Worm (Caenorhabditis elegans) whole organism, L4 larva: ENCODE data around the gene C25F9.13.
A peak's percentile ranks its signal among the peaks of the same experiment; 100 is the strongest.

Source experiments
- D1046.2 ChIP-seq: fragments of 200-800 bp; sonication (Bioruptor generic); IDR thresholded peaks from 2 replicates; pipeline ENCODE4 v1.3.6; 2022; ENCODE audit warnings: missing genetic modification characterization, missing compliant biosample characterization
- F10B5.3 ChIP-seq: sonication (generic microtip); optimal IDR thresholded peaks from 2 replicates; lab custom pipeline; 2016; ENCODE audit warnings: mild to moderate bottlenecking, missing genetic modification characterization, missing compliant biosample characterization
- F26F4.8 ChIP-seq: fragments of 200-800 bp; sonication (Bioruptor generic); conservative IDR thresholded peaks from 2 replicates; pipeline ENCODE4 v1.3.6; 2022; ENCODE audit warnings: missing genetic modification characterization, missing compliant biosample characterization
- Y105C5A.15 ChIP-seq: fragments of 200-800 bp; sonication (Bioruptor generic); IDR thresholded peaks from 2 replicates; pipeline ENCODE4 v1.3.6; 2022; ENCODE audit warnings: missing genetic modification characterization, missing compliant biosample characterization
- arid-1 ChIP-seq: fragments of 200-800 bp; sonication (Bioruptor generic); conservative IDR thresholded peaks from 2 replicates; pipeline ENCODE4 v1.3.6; 2022; ENCODE audit warnings: missing genetic modification reagents, missing genetic modification characterization, missing compliant biosample characterization
- ceh-20 ChIP-seq: fragments of 200-800 bp; sonication (Bioruptor generic); IDR thresholded peaks from 2 replicates; pipeline ENCODE4 v1.3.6; 2022; ENCODE audit warnings: missing genetic modification reagents, missing genetic modification characterization, missing compliant biosample characterization
- ceh-28 ChIP-seq: fragments of 150-350 bp; optimal IDR thresholded peaks from 2 replicates; lab custom pipeline; 2014; ENCODE audit warnings: missing biosample characterization, missing genetic modification reagents, missing genetic modification characterization
- ctbp-1 ChIP-seq: fragments of 200-800 bp; sonication (Bioruptor generic); IDR thresholded peaks from 2 replicates; pipeline ENCODE4 v1.3.6; 2022; ENCODE audit warnings: missing genetic modification reagents, missing genetic modification characterization, missing compliant biosample characterization
- fos-1 ChIP-seq: fragments of 150-350 bp; optimal IDR thresholded peaks from 2 replicates; lab custom pipeline; 2014; ENCODE audit warnings: missing biosample characterization, missing genetic modification characterization
- hmg-1.1 ChIP-seq: fragments of 200-800 bp; sonication (Bioruptor generic); IDR thresholded peaks from 2 replicates; pipeline ENCODE4 v1.3.6; 2022; ENCODE audit warnings: missing genetic modification reagents, missing genetic modification characterization, missing compliant biosample characterization
- jun-1 ChIP-seq: fragments of 150-350 bp; optimal IDR thresholded peaks from 2 replicates; lab custom pipeline; 2014; ENCODE audit warnings: missing biosample characterization, missing genetic modification reagents, missing genetic modification characterization
- lin-1 ChIP-seq: fragments of 200-800 bp; sonication (Bioruptor generic); IDR thresholded peaks from 2 replicates; pipeline ENCODE4 v1.3.6; 2022; ENCODE audit warnings: missing genetic modification reagents, missing genetic modification characterization, missing compliant biosample characterization
- lin-13 ChIP-seq: fragments of 150-350 bp; optimal IDR thresholded peaks from 2 replicates; lab custom pipeline; 2014; ENCODE audit warnings: missing biosample characterization, missing genetic modification reagents, missing genetic modification characterization
- lin-29 ChIP-seq: fragments of 200-800 bp; sonication (Bioruptor generic); IDR thresholded peaks from 2 replicates; pipeline ENCODE4 v1.3.6; 2022; ENCODE audit warnings: missing genetic modification reagents, missing genetic modification characterization, missing compliant biosample characterization
- lin-38 ChIP-seq: fragments of 200-800 bp; sonication (Bioruptor generic); IDR thresholded peaks from 2 replicates; pipeline ENCODE4 v1.3.6; 2022; ENCODE audit warnings: missing genetic modification reagents, missing genetic modification characterization, missing compliant biosample characterization
- lsy-2 ChIP-seq, 2 experiments: fragments of 150-350 bp in 1 of 2; sonication (generic microtip) in 1 of 2; optimal IDR thresholded peaks; 2 replicates each; lab custom pipeline; 2014 to 2017; ENCODE audit warnings: missing biosample characterization in 2 of 2, missing genetic modification characterization in 2 of 2
- mdt-29 ChIP-seq: fragments of 200-800 bp; sonication (Bioruptor generic); IDR thresholded peaks from 2 replicates; pipeline ENCODE4 v1.3.6; 2022; ENCODE audit warnings: missing genetic modification reagents, missing genetic modification characterization, missing compliant biosample characterization
- mxl-2 ChIP-seq: fragments of 200-800 bp; sonication (Bioruptor generic); conservative IDR thresholded peaks from 2 replicates; pipeline ENCODE4 v1.3.6; 2022; ENCODE audit warnings: missing genetic modification reagents, missing genetic modification characterization, missing compliant biosample characterization
- mxl-3 ChIP-seq: fragments of 200-800 bp; sonication (Bioruptor generic); optimal IDR thresholded peaks from 2 replicates; lab custom pipeline; 2018; ENCODE audit warnings: mild to moderate bottlenecking, missing genetic modification characterization, missing compliant biosample characterization
- nhr-11 ChIP-seq: fragments of 150-350 bp; optimal IDR thresholded peaks from 2 replicates; lab custom pipeline; 2014; ENCODE audit warnings: missing biosample characterization, missing genetic modification characterization
- nhr-77 ChIP-seq: fragments of 150-350 bp; optimal IDR thresholded peaks from 2 replicates; lab custom pipeline; 2014; ENCODE audit warnings: missing biosample characterization, missing genetic modification characterization
- pha-4 ChIP-seq, 2 experiments: fragments of 150-350 bp in 1 of 2; fragments of 200-800 bp in 1 of 2; sonication (Bioruptor generic) in 1 of 2; IDR thresholded peaks in 1 of 2; optimal IDR thresholded peaks in 1 of 2; 2 replicates each; pipeline versions ENCODE4 v1.3.6 to Lab custom; 2014 to 2022; ENCODE audit warnings: missing genetic modification characterization in 2 of 2, missing genetic modification reagents in 2 of 2, missing biosample characterization in 1 of 2, missing compliant biosample characterization in 1 of 2
- unc-62 ChIP-seq, 3 experiments: fragments of 150-350 bp in 1 of 3; sonication (generic microtip); optimal IDR thresholded peaks in 2 of 3; peaks in 1 of 3; 1 replicate in 1 of 3; 2 replicates in 2 of 3; lab custom pipeline; 2014 to 2017; ENCODE audit warnings: missing biosample characterization in 3 of 3, missing genetic modification characterization in 3 of 3, missing genetic modification reagents in 3 of 3, missing genotype in 1 of 3

The C25F9.13 gene

DNA sequence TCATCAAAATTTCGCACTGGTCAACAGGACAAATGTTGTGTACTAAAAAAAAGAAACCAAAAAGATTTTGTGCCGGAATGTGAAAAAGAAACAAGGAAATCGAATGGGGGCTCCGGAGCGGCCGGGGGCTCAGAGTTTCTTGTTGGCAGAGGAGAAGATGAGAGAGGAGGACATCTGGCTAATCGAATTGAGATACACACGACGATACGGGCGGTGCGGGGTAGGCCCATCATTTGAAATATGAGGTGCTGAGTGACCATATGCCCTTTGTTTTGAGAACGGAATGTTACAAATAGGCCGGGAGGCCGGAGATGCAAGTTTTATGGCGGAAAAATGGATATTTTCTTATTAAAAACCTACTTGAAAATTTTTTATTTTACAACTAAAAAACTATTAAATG, 40.7 kb downstream of the C25F9.13 start:
- TF ChIP-seq F26F4.8 (GFP tag; lab: Robert Waterston, UW) (no peak), ceh-20 (GFP tag; lab: Robert Waterston, UW) (peak; percentile 22; the same call in 1 of the 2 replicates)

DNA sequence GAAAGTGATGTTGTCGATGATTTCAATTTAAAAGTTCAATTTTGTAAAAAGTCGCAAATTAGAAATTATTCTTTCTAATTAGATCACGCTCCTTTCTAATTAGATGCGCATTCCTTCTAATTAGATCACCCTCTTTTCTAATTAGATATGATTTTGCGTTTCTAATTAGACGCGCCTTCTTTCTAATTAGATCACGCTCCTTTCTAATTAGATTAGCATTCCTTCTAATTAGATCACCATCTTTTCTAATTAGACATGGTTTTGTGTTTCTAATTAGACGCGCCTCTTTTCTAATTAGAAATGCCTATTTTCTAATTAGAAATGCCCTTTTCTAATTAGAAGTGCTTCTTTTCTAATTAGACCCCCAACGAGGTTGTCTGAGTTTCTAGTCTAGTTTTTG, 42.1 kb downstream of the C25F9.13 start:
- no peak for TF ChIP-seq ceh-20 (GFP tag; lab: Robert Waterston, UW)
- TF ChIP-seq, all 104 proteins: peak for 0

DNA sequence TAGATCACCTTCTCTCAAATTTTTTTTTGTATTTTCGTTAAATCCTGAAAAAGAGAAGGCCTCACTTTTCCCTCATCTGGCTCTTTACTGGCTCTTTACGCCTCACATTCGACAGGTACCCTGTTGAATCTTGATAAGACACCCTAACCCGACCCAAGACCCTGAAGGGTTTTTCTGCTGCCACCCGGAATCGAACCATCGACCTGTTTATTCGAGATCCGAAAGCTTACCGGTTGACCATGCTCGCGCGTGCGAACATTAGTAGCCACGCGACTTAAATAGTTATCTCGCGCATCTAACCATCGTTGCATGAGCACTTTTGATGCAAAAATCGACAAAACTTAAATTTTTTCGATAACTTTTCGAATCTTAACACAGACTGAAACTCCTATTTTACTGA, 43.6 kb downstream of the C25F9.13 start:
- TF ChIP-seq Y105C5A.15 (GFP tag; lab: Robert Waterston, UW) (no peak), pha-4 (GFP tag; IDR thresholded peaks at IDR 0.05; lab: Robert Waterston, UW) (no peak), pha-4 (tag; optimal IDR thresholded peaks at IDR 0.05; lab: Kevin White, UChicago) (no peak)

DNA sequence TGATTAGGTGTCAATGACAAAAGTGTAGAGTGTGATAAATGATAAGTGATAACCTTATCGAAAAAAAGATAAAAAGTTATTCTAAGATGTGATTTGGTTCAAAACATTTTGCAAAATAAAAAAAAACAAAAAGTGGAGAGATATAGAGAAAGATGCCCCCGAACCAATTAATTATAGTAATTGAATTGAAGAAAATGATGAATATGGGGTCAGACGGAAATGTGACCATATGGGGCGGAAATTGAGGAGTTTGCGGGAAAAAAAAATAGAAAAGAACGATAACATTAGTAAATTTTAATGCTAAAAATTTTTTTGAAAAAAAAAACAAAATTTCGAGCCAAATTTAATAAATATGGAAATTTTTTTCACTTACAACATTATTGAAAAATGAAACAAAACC, 44.3 kb downstream of the C25F9.13 start:
- TF ChIP-seq fos-1 (no peak), mdt-29 (GFP tag; lab: Robert Waterston, UW) (no peak), jun-1 (tag; lab: Kevin White, UChicago) (no peak), unc-62 (GFP tag; optimal IDR thresholded peaks at IDR 0.05 in 1 of 2; lab: Kevin White, UChicago) (no peak), unc-62 (tag; optimal IDR thresholded peaks at IDR 0.05; lab: Kevin White, UChicago) (no peak), nhr-11 (tag; lab: Kevin White, UChicago) (no peak), arid-1 (GFP tag; lab: Robert Waterston, UW) (no peak), lin-13 (GFP tag; lab: Kevin White, UChicago) (no peak), F10B5.3 (tag; lab: Kevin White, UChicago) (no peak), lin-1 (GFP tag; lab: Robert Waterston, UW) (no peak), nhr-77 (no peak), lin-29 (no peak), mxl-3 (no peak), mxl-2 (no peak)
- TF ChIP-seq, all 104 proteins: peak for 0

DNA sequence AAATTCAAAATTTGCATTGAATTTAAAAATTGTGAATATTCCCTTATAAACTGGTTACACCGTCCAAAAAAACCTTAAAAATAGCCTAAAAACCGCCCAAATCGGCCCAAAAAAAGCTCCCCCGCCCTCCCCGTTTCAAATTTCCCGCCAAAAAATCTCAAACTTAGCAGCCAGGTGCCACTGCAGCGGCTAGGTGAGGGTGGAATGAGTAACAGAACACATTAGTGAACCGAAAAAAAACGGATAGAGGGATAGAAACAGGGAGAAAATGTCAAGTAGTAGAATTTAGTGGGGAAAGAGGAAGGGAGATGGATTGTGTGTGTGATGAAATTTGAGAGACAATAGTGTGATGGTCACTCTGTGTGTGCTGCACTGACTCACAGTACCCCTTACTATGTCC, 46.8 kb downstream of the C25F9.13 start:
- TF ChIP-seq hmg-1.1 (no peak), lin-38 (GFP tag; lab: Robert Waterston, UW) (no peak), ceh-28 (no peak), lin-13 (GFP tag; lab: Kevin White, UChicago) (no peak), Y105C5A.15 (GFP tag; lab: Robert Waterston, UW) (no peak), D1046.2 (no peak), ctbp-1 (no peak), lsy-2 (tag; optimal IDR thresholded peaks at IDR 0.05; lab: Kevin White, UChicago) (no peak)
